Fruit fly (Drosophila melanogaster): ENCODE data around the gene Cog4.

Cog4 gene

DNA sequence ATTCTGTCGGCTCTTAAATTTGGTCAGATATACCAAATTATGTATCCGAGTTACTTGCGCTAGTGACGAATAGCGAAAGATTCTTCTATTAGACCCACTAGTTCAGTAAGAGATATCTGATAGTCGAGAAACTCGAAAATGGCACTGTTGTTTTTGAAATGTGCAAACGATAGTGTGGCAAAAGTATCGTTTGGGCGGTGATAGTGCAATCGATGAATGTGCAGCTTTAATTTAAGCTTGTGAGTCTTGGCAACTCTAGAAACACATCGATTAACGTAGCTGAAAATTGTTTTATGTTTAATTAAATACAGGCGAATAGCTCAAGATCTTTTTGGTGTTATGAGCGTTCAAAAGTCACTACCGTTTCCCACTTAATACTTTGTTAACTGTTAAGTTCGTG is 51.1 kb downstream of the Cog4 start, which contains the start of gene STUB1 (continued):
- TF ChIP-seq Dref (GFP tag; IDR thresholded peaks at IDR 0.05), result peak; percentile 94
- TF ChIP-seq fd102C (GFP tag; optimal IDR thresholded peaks at IDR 0.05), result no peak
- TF ChIP-seq CG17186 (GFP tag; optimal IDR thresholded peaks at IDR 0.05), result peak; percentile 63
- no peak for TF ChIP-seq crol (GFP tag; IDR thresholded peaks at IDR 0.05)
- TF ChIP-seq CG14441 (GFP tag; IDR thresholded peaks at IDR 0.05), result no peak
- peak; percentile 7 for TF ChIP-seq CG34376 (GFP tag; optimal IDR thresholded peaks at IDR 0.05)
- peak; percentile 98 for TF ChIP-seq vnd (GFP tag; IDR thresholded peaks at IDR 0.05; ENCODE audit: partially characterized antibody)
- TF ChIP-seq fd3F (GFP tag; optimal IDR thresholded peaks at IDR 0.05), result no peak
- TF ChIP-seq CG5953 (GFP tag; IDR thresholded peaks at IDR 0.05), result no peak

DNA sequence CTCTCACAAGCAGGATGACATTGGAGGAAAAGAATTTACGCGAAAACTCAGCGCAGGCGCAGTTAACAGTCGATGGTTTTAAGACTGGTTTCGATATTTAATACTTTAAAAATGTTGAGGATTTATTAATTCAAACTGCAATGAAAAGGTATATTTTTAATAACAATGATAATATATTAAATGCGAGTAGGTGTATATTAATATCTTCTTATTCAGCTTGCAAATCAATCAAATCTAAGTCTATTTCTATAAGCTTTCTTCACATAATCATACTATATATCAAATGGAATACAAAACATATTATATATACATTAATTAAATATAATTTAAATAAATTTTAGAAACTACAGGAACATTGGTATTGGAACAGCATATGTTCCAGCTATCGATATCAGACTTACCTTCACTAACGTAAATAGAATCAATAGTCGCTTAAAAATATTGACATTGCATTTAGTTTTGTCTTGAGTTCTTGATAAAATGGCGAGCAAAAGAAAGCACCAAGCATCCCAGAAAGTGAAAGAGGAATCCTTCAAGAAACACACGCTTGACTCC is 52.7 kb downstream of the Cog4 start, which contains the start of the genes TBC1D16 and holn1:
Gene TBC1D16, minus strand, starts transcription at position 51 of the 555 bp plus-strand sequence.
Gene holn1, plus strand, starts transcription at position 390 of the 555 bp plus-strand sequence.
- TF ChIP-seq CG12659 (GFP tag; optimal IDR thresholded peaks at IDR 0.05), result peak; percentile 37
- no peak for TF ChIP-seq Fer1 (GFP tag; optimal IDR thresholded peaks at IDR 0.05)
- no peak for TF ChIP-seq p53 (GFP tag; optimal IDR thresholded peaks at IDR 0.05)
- no peak for TF ChIP-seq sim (GFP tag; IDR thresholded peaks at IDR 0.05)
- TF ChIP-seq repo (GFP tag; optimal IDR thresholded peaks at IDR 0.05), result no peak
- TF ChIP-seq prd (optimal IDR thresholded peaks at IDR 0.05), result no peak
- no peak for TF ChIP-seq prd (GFP tag; IDR thresholded peaks at IDR 0.05)
- no peak for TF ChIP-seq CG14441 (GFP tag; IDR thresholded peaks at IDR 0.05)
- no peak for TF ChIP-seq gsb-n (tag; optimal IDR thresholded peaks at IDR 0.05)
- TF ChIP-seq mld (GFP tag; IDR thresholded peaks at IDR 0.05; ENCODE audit: partially characterized antibody), result no peak
- TF ChIP-seq Aef1 (GFP tag; IDR thresholded peaks at IDR 0.05), result no peak
- no peak for TF ChIP-seq sqz (GFP tag; optimal IDR thresholded peaks at IDR 0.05)
- TF ChIP-seq CG3281 (GFP tag; optimal IDR thresholded peaks at IDR 0.05), result no peak
- no peak for TF ChIP-seq CG4360 (GFP tag; IDR thresholded peaks at IDR 0.05)
- no peak for TF ChIP-seq jing (GFP tag; optimal IDR thresholded peaks at IDR 0.05)
- no peak for TF ChIP-seq emc (GFP tag; optimal IDR thresholded peaks at IDR 0.05)
- TF ChIP-seq CG1024 (GFP tag; IDR thresholded peaks at IDR 0.05), result no peak
- no peak for TF ChIP-seq H15 (GFP tag; IDR thresholded peaks at IDR 0.05)
- no peak for TF ChIP-seq CG1529 (GFP tag; optimal IDR thresholded peaks at IDR 0.05)
- no peak for TF ChIP-seq fd64A (GFP tag; optimal IDR thresholded peaks at IDR 0.05)
- TF ChIP-seq eyg (GFP tag; optimal IDR thresholded peaks at IDR 0.05), result no peak
- TF ChIP-seq chn (GFP tag; optimal IDR thresholded peaks at IDR 0.05), result no peak
- TF ChIP-seq bowl (GFP tag; IDR thresholded peaks at IDR 0.05), result no peak
- TF ChIP-seq CG7963 (GFP tag; IDR thresholded peaks at IDR 0.05; ENCODE audit: partially characterized antibody), result no peak
- TF ChIP-seq HLH4C (GFP tag; IDR thresholded peaks at IDR 0.05; ENCODE audit: partially characterized antibody), result peak; percentile 52; the same call in 2 of the 3 replicates
- no peak for TF ChIP-seq Deaf1 (tag; optimal IDR thresholded peaks at IDR 0.05)
- no peak for TF ChIP-seq peb (GFP tag; IDR thresholded peaks at IDR 0.05)
- no peak for TF ChIP-seq E2f1 (GFP tag; IDR thresholded peaks at IDR 0.05)
- TF ChIP-seq Mad (GFP tag; optimal IDR thresholded peaks at IDR 0.05), result no peak
- TF ChIP-seq PHDP (tag; optimal IDR thresholded peaks at IDR 0.05), result peak; percentile 23
- TF ChIP-seq ttk (GFP tag; IDR thresholded peaks at IDR 0.05), result no peak
- TF ChIP-seq pho (GFP tag; optimal IDR thresholded peaks at IDR 0.05), result no peak
- no peak for TF ChIP-seq pita (GFP tag; optimal IDR thresholded peaks at IDR 0.05)
- no peak for TF ChIP-seq wek (GFP tag; optimal IDR thresholded peaks at IDR 0.05)
- no peak for TF ChIP-seq CG30403 (GFP tag; optimal IDR thresholded peaks at IDR 0.05)
- TF ChIP-seq Eip74EF (GFP tag; optimal IDR thresholded peaks at IDR 0.05), result no peak
- TF ChIP-seq ind (GFP tag; optimal IDR thresholded peaks at IDR 0.05), result no peak
- no peak for TF ChIP-seq tll (GFP tag; optimal IDR thresholded peaks at IDR 0.05)
- TF ChIP-seq D19A (tag; optimal IDR thresholded peaks at IDR 0.05), result no peak
- TF ChIP-seq tx (GFP tag; optimal IDR thresholded peaks at IDR 0.05), result no peak
- TF ChIP-seq chm (GFP tag; IDR thresholded peaks at IDR 0.05), result no peak
- TF ChIP-seq Hsf (GFP tag; optimal IDR thresholded peaks at IDR 0.05), result no peak

Measured in whole organism, embryonic.